Worm (Caenorhabditis elegans): ENCODE data around the gene malt-1.

malt-1 gene

DNA sequence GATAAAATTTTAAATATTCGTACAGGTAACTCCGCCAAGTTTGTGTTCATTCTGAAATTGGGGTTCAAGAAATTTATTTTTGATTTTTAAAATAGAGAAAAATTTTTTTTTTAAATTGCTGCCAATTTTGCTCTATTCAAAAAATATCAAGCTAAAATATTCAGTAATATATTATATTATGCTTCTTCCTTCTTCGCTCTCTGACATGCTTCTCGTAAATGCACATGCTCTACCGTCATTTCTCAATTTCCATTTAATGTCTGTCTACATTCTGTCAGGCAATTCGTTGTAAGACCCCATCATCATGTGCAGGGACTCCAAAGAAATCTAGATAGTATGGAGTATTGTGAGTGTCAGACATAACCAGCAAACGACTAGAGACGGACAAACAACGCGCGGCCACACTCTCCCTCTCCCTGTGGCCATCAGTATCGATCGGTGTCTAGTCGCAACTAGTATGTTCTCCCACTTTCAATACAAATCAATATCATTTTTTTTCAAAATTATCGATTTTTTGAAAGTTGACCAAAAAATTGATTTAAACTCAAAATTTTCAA lies at the start of gene malt-1, which contains the start of gene ceh-38:
malt-1 (minus strand) TSS at position 51 of the 557 bp plus-strand sequence.
ceh-38 (plus strand) TSS at position 277 of the 557 bp plus-strand sequence.
- no peak for TF ChIP-seq nhr-12 (tag; optimal IDR thresholded peaks at IDR 0.05)
- TF ChIP-seq nhr-25 (tag; optimal IDR thresholded peaks at IDR 0.05) = peak; percentile 90
- TF ChIP-seq nhr-28 (tag; optimal IDR thresholded peaks at IDR 0.05) = no peak
- TF ChIP-seq eor-1 (tag; optimal IDR thresholded peaks at IDR 0.05) = no peak
- peak; percentile 72 for TF ChIP-seq unc-62 (GFP tag; optimal IDR thresholded peaks at IDR 0.05)
- TF ChIP-seq R02D3.7 (tag; optimal IDR thresholded peaks at IDR 0.05) = peak; percentile 90
- TF ChIP-seq lin-15B (tag; optimal IDR thresholded peaks at IDR 0.05) = peak; percentile 92
- TF ChIP-seq elt-2 (tag; optimal IDR thresholded peaks at IDR 0.05) = peak; percentile 82
- TF ChIP-seq nhr-11 (tag; optimal IDR thresholded peaks at IDR 0.05) = peak; percentile 90
- TF ChIP-seq nhr-237 (tag; optimal IDR thresholded peaks at IDR 0.05) = no peak
- peak; percentile 54 for TF ChIP-seq daf-12 (tag; optimal IDR thresholded peaks at IDR 0.05)
- peak; percentile 75 for TF ChIP-seq egl-27 (tag; optimal IDR thresholded peaks at IDR 0.05)
- peak; percentile 93 for TF ChIP-seq nhr-23 (tag; optimal IDR thresholded peaks at IDR 0.05)
- TF ChIP-seq jun-1 (tag; optimal IDR thresholded peaks at IDR 0.05) = peak; percentile 91
- no peak for TF ChIP-seq ztf-11 (tag; optimal IDR thresholded peaks at IDR 0.05)
- no peak for TF ChIP-seq mml-1 (tag; optimal IDR thresholded peaks at IDR 0.05)
- peak; percentile 99 for TF ChIP-seq lin-39 (tag; optimal IDR thresholded peaks at IDR 0.05)
- peak; percentile 86 for TF ChIP-seq lsy-12 (tag; optimal IDR thresholded peaks at IDR 0.05)
- TF ChIP-seq unc-39 (tag; optimal IDR thresholded peaks at IDR 0.05) = no peak
- no peak for TF ChIP-seq ceh-16 (tag; optimal IDR thresholded peaks at IDR 0.05)
- TF ChIP-seq fkh-2 (tag; optimal IDR thresholded peaks at IDR 0.05) = peak; percentile 58
- no peak for TF ChIP-seq ceh-28 (tag; optimal IDR thresholded peaks at IDR 0.05)
- TF ChIP-seq ceh-9 (tag; optimal IDR thresholded peaks at IDR 0.05) = no peak
- TF ChIP-seq fos-1 (tag; optimal IDR thresholded peaks at IDR 0.05) = no peak
- TF ChIP-seq tbx-2 (tag; optimal IDR thresholded peaks at IDR 0.05) = peak; percentile 86
- peak; percentile 99 for TF ChIP-seq egl-5 (tag; optimal IDR thresholded peaks at IDR 0.05)
- peak; percentile 92 for TF ChIP-seq fkh-10 (GFP tag; optimal IDR thresholded peaks at IDR 0.05)
- TF ChIP-seq nhr-76 (tag; optimal IDR thresholded peaks at IDR 0.05) = no peak
- TF ChIP-seq sea-2 (GFP tag; optimal IDR thresholded peaks at IDR 0.05) = peak; percentile 73
- peak; percentile 42 for TF ChIP-seq aly-2 (tag; optimal IDR thresholded peaks at IDR 0.05)
- no peak for TF ChIP-seq ama-1 (optimal IDR thresholded peaks at IDR 0.05)
- TF ChIP-seq snpc-4 (tag; optimal IDR thresholded peaks at IDR 0.05) = peak; percentile 96
- peak; percentile 98 for TF ChIP-seq nfya-1 (tag; optimal IDR thresholded peaks at IDR 0.05; ENCODE audit: insufficient read depth)
- TF ChIP-seq pqm-1 (tag; optimal IDR thresholded peaks at IDR 0.05) = peak; percentile 90
- TF ChIP-seq ztf-4 (tag; optimal IDR thresholded peaks at IDR 0.05) = peak; percentile 60
- peak; percentile 84 for TF ChIP-seq ceh-82 (tag; optimal IDR thresholded peaks at IDR 0.05)
- TF ChIP-seq hmg-11 (tag; optimal IDR thresholded peaks at IDR 0.05) = peak; percentile 100
- TF ChIP-seq zag-1 (tag; optimal IDR thresholded peaks at IDR 0.05) = no peak
- no peak for TF ChIP-seq nhr-77 (tag; optimal IDR thresholded peaks at IDR 0.05)
- no peak for TF ChIP-seq elt-3 (tag; optimal IDR thresholded peaks at IDR 0.05)
- no peak for TF ChIP-seq ZK546.5 (tag; optimal IDR thresholded peaks at IDR 0.05)
- peak; percentile 96 for TF ChIP-seq skn-1 (tag; optimal IDR thresholded peaks at IDR 0.05)
- TF ChIP-seq elt-1 (tag; optimal IDR thresholded peaks at IDR 0.05) = peak; percentile 45
- no peak for TF ChIP-seq nhr-67 (tag; optimal IDR thresholded peaks at IDR 0.05)
- TF ChIP-seq mdl-1 (tag; optimal IDR thresholded peaks at IDR 0.05) = peak; percentile 86
- peak; percentile 85 for TF ChIP-seq nhr-43 (tag; optimal IDR thresholded peaks at IDR 0.05; ENCODE audit: poor library complexity, severe bottlenecking)
- TF ChIP-seq pha-4 (tag; optimal IDR thresholded peaks at IDR 0.05) = peak; percentile 98
